Worm (Caenorhabditis elegans) whole organism, L4 larva: ENCODE measurements around the gene fbxb-111.

Experiments
- D1046.2 ChIP-seq: fragments of 200-800 bp; sonication (Bioruptor generic); IDR thresholded peaks from 2 replicates; pipeline ENCODE4 v1.3.6; 2022; ENCODE audit warnings: missing genetic modification characterization, missing compliant biosample characterization
- F10B5.3 ChIP-seq: sonication (generic microtip); optimal IDR thresholded peaks from 2 replicates; lab custom pipeline; 2016; ENCODE audit warnings: mild to moderate bottlenecking, missing genetic modification characterization, missing compliant biosample characterization
- F26F4.8 ChIP-seq: fragments of 200-800 bp; sonication (Bioruptor generic); conservative IDR thresholded peaks from 2 replicates; pipeline ENCODE4 v1.3.6; 2022; ENCODE audit warnings: missing genetic modification characterization, missing compliant biosample characterization
- F44E2.7 ChIP-seq: fragments of 200-800 bp; sonication (Bioruptor generic); IDR thresholded peaks from 2 replicates; pipeline ENCODE4 v2.1.2; 2022; ENCODE audit warnings: missing genetic modification characterization, missing compliant biosample characterization
- R02D3.7 ChIP-seq: fragments of 150-350 bp; sonication (generic microtip); optimal IDR thresholded peaks from 3 replicates; lab custom pipeline; 2014; ENCODE audit warnings: missing biosample characterization, missing genetic modification characterization
- T20F7.1 ChIP-seq: fragments of 200-800 bp; sonication (Bioruptor generic); optimal IDR thresholded peaks from 2 replicates; lab custom pipeline; 2018; ENCODE audit warnings: mild to moderate bottlenecking, missing genetic modification characterization, missing compliant biosample characterization
- T26A8.4 ChIP-seq: fragments of 200-800 bp; sonication (Bioruptor generic); IDR thresholded peaks from 2 replicates; pipeline ENCODE4 v1.3.6; 2022; ENCODE audit warnings: missing genetic modification characterization, missing compliant biosample characterization
- Y105C5A.15 ChIP-seq: fragments of 200-800 bp; sonication (Bioruptor generic); IDR thresholded peaks from 2 replicates; pipeline ENCODE4 v1.3.6; 2022; ENCODE audit warnings: missing genetic modification characterization, missing compliant biosample characterization
- Y48G9A.11 ChIP-seq: fragments of 200-800 bp; sonication (Bioruptor generic); IDR thresholded peaks from 2 replicates; pipeline ENCODE4 v1.3.6; 2022; ENCODE audit warnings: missing genetic modification reagents, missing genetic modification characterization, missing compliant biosample characterization
- Y5F2A.4 ChIP-seq: fragments of 200-800 bp; sonication (Bioruptor generic); optimal IDR thresholded peaks from 2 replicates; lab custom pipeline; 2018; ENCODE audit warnings: mild to moderate bottlenecking, missing genetic modification characterization, missing compliant biosample characterization
- Y75B8A.6 ChIP-seq: fragments of 200-800 bp; sonication (Bioruptor generic); IDR thresholded peaks from 2 replicates; pipeline ENCODE4 v1.3.6; 2022; ENCODE audit warnings: missing genetic modification reagents, missing genetic modification characterization, missing compliant biosample characterization
- arid-1 ChIP-seq: fragments of 200-800 bp; sonication (Bioruptor generic); conservative IDR thresholded peaks from 2 replicates; pipeline ENCODE4 v1.3.6; 2022; ENCODE audit warnings: missing genetic modification reagents, missing genetic modification characterization, missing compliant biosample characterization
- ceh-28 ChIP-seq: fragments of 150-350 bp; optimal IDR thresholded peaks from 2 replicates; lab custom pipeline; 2014; ENCODE audit warnings: missing biosample characterization, missing genetic modification reagents, missing genetic modification characterization
- ceh-44 ChIP-seq: fragments of 200-800 bp; sonication (Bioruptor generic); IDR thresholded peaks from 2 replicates; pipeline ENCODE4 v1.3.6; 2022; ENCODE audit warnings: missing genetic modification reagents, missing genetic modification characterization, missing compliant biosample characterization
- ceh-62 ChIP-seq: sonication (generic microtip); optimal IDR thresholded peaks from 2 replicates; lab custom pipeline; 2017; ENCODE audit warnings: missing biosample characterization, missing genetic modification characterization
- ces-1 ChIP-seq: fragments of 150-350 bp; sonication (generic microtip); optimal IDR thresholded peaks from 4 replicates; lab custom pipeline; 2014; ENCODE audit warnings: missing biosample characterization, missing genetic modification reagents, missing genetic modification characterization
- cey-2 ChIP-seq: sonication (generic microtip); optimal IDR thresholded peaks from 3 replicates; lab custom pipeline; 2017; ENCODE audit warnings: missing genetic modification characterization, mild to moderate bottlenecking, missing compliant biosample characterization, antibody characterized with exemption, borderline replicate concordance; ENCODE audit not compliant: insufficient read depth
- ctbp-1 ChIP-seq: fragments of 200-800 bp; sonication (Bioruptor generic); IDR thresholded peaks from 2 replicates; pipeline ENCODE4 v1.3.6; 2022; ENCODE audit warnings: missing genetic modification reagents, missing genetic modification characterization, missing compliant biosample characterization
- daf-12 ChIP-seq: fragments of 150-350 bp; optimal IDR thresholded peaks from 2 replicates; lab custom pipeline; 2014; ENCODE audit warnings: missing biosample characterization, missing genetic modification reagents, missing genetic modification characterization
- daf-19 ChIP-seq: fragments of 200-800 bp; sonication (Bioruptor generic); conservative IDR thresholded peaks from 2 replicates; pipeline ENCODE4 v1.3.6; 2022; ENCODE audit warnings: missing genetic modification characterization, missing compliant biosample characterization
- daf-8 ChIP-seq: fragments of 200-800 bp; sonication (Bioruptor generic); IDR thresholded peaks from 2 replicates; pipeline ENCODE4 v1.3.6; 2022; ENCODE audit warnings: missing genetic modification characterization, missing compliant biosample characterization
- dpl-1 ChIP-seq: fragments of 150-350 bp; optimal IDR thresholded peaks from 2 replicates; lab custom pipeline; 2014; ENCODE audit warnings: missing biosample characterization, missing genetic modification reagents, missing genetic modification characterization
- duxl-1 ChIP-seq: sonication (generic microtip); optimal IDR thresholded peaks from 2 replicates; lab custom pipeline; 2016; ENCODE audit warnings: mild to moderate bottlenecking, missing genetic modification characterization, moderate library complexity, missing compliant biosample characterization; ENCODE audit not compliant: poor library complexity
- egl-27 ChIP-seq: sonication (generic microtip); optimal IDR thresholded peaks from 3 replicates; lab custom pipeline; 2017; ENCODE audit warnings: missing biosample characterization, missing genetic modification reagents, missing genetic modification characterization
- fos-1 ChIP-seq: fragments of 150-350 bp; optimal IDR thresholded peaks from 2 replicates; lab custom pipeline; 2014; ENCODE audit warnings: missing biosample characterization, missing genetic modification characterization
- hlh-11 ChIP-seq: fragments of 200-800 bp; sonication (Bioruptor generic); optimal IDR thresholded peaks from 2 replicates; lab custom pipeline; 2018; ENCODE audit warnings: mild to moderate bottlenecking, missing genetic modification characterization, missing compliant biosample characterization
- hmg-1.1 ChIP-seq: fragments of 200-800 bp; sonication (Bioruptor generic); IDR thresholded peaks from 2 replicates; pipeline ENCODE4 v1.3.6; 2022; ENCODE audit warnings: missing genetic modification reagents, missing genetic modification characterization, missing compliant biosample characterization
- jun-1 ChIP-seq: fragments of 150-350 bp; optimal IDR thresholded peaks from 2 replicates; lab custom pipeline; 2014; ENCODE audit warnings: missing biosample characterization, missing genetic modification reagents, missing genetic modification characterization
- lim-7 ChIP-seq: fragments of 200-800 bp; sonication (Bioruptor generic); IDR thresholded peaks from 2 replicates; pipeline ENCODE4 v1.3.6; 2022; ENCODE audit warnings: missing genetic modification characterization, missing compliant biosample characterization
- lin-15B ChIP-seq: fragments of 150-350 bp; sonication (generic microtip); optimal IDR thresholded peaks from 3 replicates; lab custom pipeline; 2014; ENCODE audit warnings: missing biosample characterization, missing genetic modification characterization
- lin-29 ChIP-seq: fragments of 200-800 bp; sonication (Bioruptor generic); IDR thresholded peaks from 2 replicates; pipeline ENCODE4 v1.3.6; 2022; ENCODE audit warnings: missing genetic modification reagents, missing genetic modification characterization, missing compliant biosample characterization
- lin-38 ChIP-seq: fragments of 200-800 bp; sonication (Bioruptor generic); IDR thresholded peaks from 2 replicates; pipeline ENCODE4 v1.3.6; 2022; ENCODE audit warnings: missing genetic modification reagents, missing genetic modification characterization, missing compliant biosample characterization
- lin-39 ChIP-seq: fragments of 150-350 bp; optimal IDR thresholded peaks from 2 replicates; lab custom pipeline; 2014; ENCODE audit warnings: missing biosample characterization, missing genetic modification reagents, missing genetic modification characterization
- lir-3 ChIP-seq: sonication (generic microtip); optimal IDR thresholded peaks from 2 replicates; lab custom pipeline; 2016; ENCODE audit warnings: mild to moderate bottlenecking, missing genetic modification characterization, missing compliant biosample characterization
- mes-2 ChIP-seq: sonication (generic microtip); optimal IDR thresholded peaks from 2 replicates; lab custom pipeline; 2016; ENCODE audit warnings: missing genotype, mild to moderate bottlenecking, missing genetic modification characterization, missing compliant biosample characterization; ENCODE audit not compliant: poor library complexity, severe bottlenecking
- mxl-2 ChIP-seq: fragments of 200-800 bp; sonication (Bioruptor generic); conservative IDR thresholded peaks from 2 replicates; pipeline ENCODE4 v1.3.6; 2022; ENCODE audit warnings: missing genetic modification reagents, missing genetic modification characterization, missing compliant biosample characterization
- nhr-111 ChIP-seq: fragments of 200-800 bp; sonication (Bioruptor generic); optimal IDR thresholded peaks from 2 replicates; lab custom pipeline; 2018; ENCODE audit warnings: mild to moderate bottlenecking, missing genetic modification characterization, missing compliant biosample characterization
- nhr-237 ChIP-seq: sonication (generic microtip); optimal IDR thresholded peaks from 2 replicates; lab custom pipeline; 2017; ENCODE audit warnings: missing biosample characterization, missing genetic modification characterization
- nhr-25 ChIP-seq: sonication (generic microtip); optimal IDR thresholded peaks from 2 replicates; lab custom pipeline; 2017; ENCODE audit warnings: missing genetic modification characterization, mild to moderate bottlenecking, missing compliant biosample characterization, antibody characterized with exemption, moderate library complexity, borderline replicate concordance; ENCODE audit not compliant: insufficient read depth
- nhr-42 ChIP-seq: fragments of 200-800 bp; sonication (Bioruptor generic); IDR thresholded peaks from 2 replicates; pipeline ENCODE4 v1.3.6; 2022; ENCODE audit warnings: missing genetic modification characterization, missing compliant biosample characterization
- nhr-48 ChIP-seq: sonication (generic microtip); optimal IDR thresholded peaks from 2 replicates; lab custom pipeline; 2016; ENCODE audit warnings: mild to moderate bottlenecking, missing genetic modification characterization, missing compliant biosample characterization
- nhr-6 ChIP-seq: fragments of 150-350 bp; optimal IDR thresholded peaks from 2 replicates; lab custom pipeline; 2014; ENCODE audit warnings: missing biosample characterization, missing genetic modification characterization
- sdz-12 ChIP-seq: fragments of 200-800 bp; sonication (Bioruptor generic); optimal IDR thresholded peaks from 2 replicates; lab custom pipeline; 2018; ENCODE audit warnings: mild to moderate bottlenecking, missing genetic modification characterization, missing compliant biosample characterization
- set-16 ChIP-seq: fragments of 200-800 bp; sonication (Bioruptor generic); IDR thresholded peaks from 2 replicates; pipeline ENCODE4 v1.3.6; 2022; ENCODE audit warnings: missing genetic modification reagents, missing genetic modification characterization, missing compliant biosample characterization
- snpc-1.2 ChIP-seq: fragments of 200-800 bp; sonication (Bioruptor generic); IDR thresholded peaks from 2 replicates; pipeline ENCODE4 v1.3.6; 2022; ENCODE audit warnings: missing genetic modification reagents, missing genetic modification characterization, missing compliant biosample characterization
- unc-130 ChIP-seq: sonication (generic microtip); optimal IDR thresholded peaks from 2 replicates; lab custom pipeline; 2016; ENCODE audit warnings: missing genetic modification reagents, missing genetic modification characterization, missing compliant biosample characterization
- unc-39 ChIP-seq: sonication (generic microtip); optimal IDR thresholded peaks from 2 replicates; lab custom pipeline; 2017; ENCODE audit warnings: missing biosample characterization, missing genetic modification characterization
- vab-7 ChIP-seq: fragments of 200-800 bp; sonication (Bioruptor generic); IDR thresholded peaks from 2 replicates; pipeline ENCODE4 v1.3.6; 2022; ENCODE audit warnings: missing genetic modification reagents, missing genetic modification characterization, missing compliant biosample characterization
- zag-1 ChIP-seq: fragments of 150-350 bp; optimal IDR thresholded peaks from 2 replicates; lab custom pipeline; 2014; ENCODE audit warnings: missing biosample characterization, missing genetic modification characterization
- zfp-3 ChIP-seq: fragments of 200-800 bp; sonication (Bioruptor generic); conservative IDR thresholded peaks from 2 replicates; pipeline ENCODE4 v1.3.6; 2022; ENCODE audit warnings: missing genetic modification reagents, missing genetic modification characterization, missing compliant biosample characterization
- zip-2 ChIP-seq: fragments of 150-350 bp; optimal IDR thresholded peaks from 2 replicates; lab custom pipeline; 2014; ENCODE audit warnings: missing biosample characterization, missing genetic modification characterization
- ztf-7 ChIP-seq: fragments of 150-350 bp; optimal IDR thresholded peaks from 2 replicates; lab custom pipeline; 2014; ENCODE audit warnings: missing biosample characterization, missing genetic modification characterization

fbxb-111 gene

ce11 chrII:2734735-2735134 is 40.1 kb downstream of the fbxb-111 start (continued):
- TF ChIP-seq lin-15B (tag; lab: Kevin White, UChicago) (no peak), nhr-237 (tag; lab: Kevin White, UChicago) (no peak), ceh-62 (no peak), cey-2 (tag; lab: Kevin White, UChicago) (no peak), T26A8.4 (GFP tag; lab: Robert Waterston, UW) (no peak), fos-1 (no peak), nhr-42 (GFP tag; lab: Robert Waterston, UW) (no peak), arid-1 (GFP tag; lab: Robert Waterston, UW) (no peak), ceh-28 (no peak), duxl-1 (tag; lab: Kevin White, UChicago) (peak; percentile 84), jun-1 (no peak), lin-38 (GFP tag; lab: Robert Waterston, UW) (no peak; the same call in 1 of the 2 replicates), daf-8 (GFP tag; lab: Robert Waterston, UW) (no peak), lir-3 (tag; lab: Kevin White, UChicago) (no peak), F26F4.8 (no peak), sdz-12 (GFP tag; lab: Kevin White, UChicago) (no peak), dpl-1 (GFP tag; lab: Kevin White, UChicago) (no peak), ces-1 (GFP tag; lab: Kevin White, UChicago) (no peak), Y5F2A.4 (no peak), nhr-48 (no peak), hlh-11 (tag; lab: Kevin White, UChicago) (peak; percentile 21), ceh-44 (GFP tag; lab: Robert Waterston, UW) (no peak), snpc-1.2 (GFP tag; lab: Robert Waterston, UW) (no peak), daf-12 (tag; lab: Kevin White, UChicago) (no peak), zag-1 (tag; lab: Kevin White, UChicago) (no peak), mxl-2 (GFP tag; lab: Robert Waterston, UW) (no peak), D1046.2 (no peak), R02D3.7 (no peak), ctbp-1 (no peak), mes-2 (tag; lab: Kevin White, UChicago) (peak; percentile 59), set-16 (GFP tag; lab: Robert Waterston, UW) (no peak), lim-7 (GFP tag; lab: Robert Waterston, UW) (no peak), Y105C5A.15 (no peak), T20F7.1 (GFP tag; lab: Kevin White, UChicago) (no peak), Y48G9A.11 (GFP tag; lab: Robert Waterston, UW) (no peak), nhr-6 (tag; lab: Kevin White, UChicago) (peak; percentile 26), nhr-25 (tag; lab: Kevin White, UChicago) (peak; percentile 15), egl-27 (tag; lab: Kevin White, UChicago) (no peak), lin-39 (tag; lab: Kevin White, UChicago) (no peak), vab-7 (GFP tag; lab: Robert Waterston, UW) (no peak), unc-39 (tag; lab: Kevin White, UChicago) (no peak), hmg-1.1 (peak; percentile 72), F44E2.7 (no peak), ztf-7 (no peak), lin-29 (GFP tag; lab: Robert Waterston, UW) (no peak), zip-2 (tag; lab: Kevin White, UChicago) (no peak), daf-19 (GFP tag; lab: Robert Waterston, UW) (no peak), Y75B8A.6 (GFP tag; lab: Robert Waterston, UW) (no peak), F10B5.3 (tag; lab: Kevin White, UChicago) (no peak), unc-130 (no peak), nhr-111 (GFP tag; lab: Kevin White, UChicago) (no peak), zfp-3 (GFP tag; lab: Robert Waterston, UW) (no peak)
